Worm (Caenorhabditis elegans) whole organism, L1 larva: ENCODE measurements around the gene ZK856.6.

Source experiments
- C04F5.9 ChIP-seq: sonication (generic microtip); optimal IDR thresholded peaks from 2 replicates; lab custom pipeline; 2016; ENCODE audit warnings: missing genetic modification characterization, missing compliant biosample characterization
- C34B4.2 ChIP-seq: sonication (generic microtip); optimal IDR thresholded peaks from 2 replicates; lab custom pipeline; 2017; ENCODE audit warnings: mild to moderate bottlenecking, missing genetic modification characterization, missing compliant biosample characterization
- Y116A8C.19 ChIP-seq: sonication (generic microtip); optimal IDR thresholded peaks from 2 replicates; lab custom pipeline; 2016; ENCODE audit warnings: missing compliant biosample characterization, missing genetic modification characterization, borderline replicate concordance
- aha-1 ChIP-seq: fragments of 150-350 bp; optimal IDR thresholded peaks from 2 replicates; lab custom pipeline; 2014; ENCODE audit warnings: missing biosample characterization, missing genetic modification characterization
- alr-1 ChIP-seq: fragments of 200-800 bp; sonication (Bioruptor generic); optimal IDR thresholded peaks from 2 replicates; lab custom pipeline; 2018; ENCODE audit warnings: borderline replicate concordance, mild to moderate bottlenecking, missing genetic modification characterization, missing compliant biosample characterization
- aly-2 ChIP-seq: fragments of 150-350 bp; optimal IDR thresholded peaks from 2 replicates; lab custom pipeline; 2014; ENCODE audit warnings: missing biosample characterization, missing genetic modification characterization
- ceh-63 ChIP-seq: fragments of 200-800 bp; sonication (Bioruptor generic); optimal IDR thresholded peaks from 2 replicates; lab custom pipeline; 2018; ENCODE audit warnings: mild to moderate bottlenecking, missing genetic modification characterization, missing compliant biosample characterization
- ceh-88 ChIP-seq: fragments of 200-800 bp; sonication (Bioruptor generic); IDR thresholded peaks from 2 replicates; pipeline ENCODE4 v1.3.6; 2022; ENCODE audit warnings: missing genetic modification characterization, missing compliant biosample characterization
- ceh-90 ChIP-seq: sonication (generic microtip); optimal IDR thresholded peaks from 2 replicates; lab custom pipeline; 2016; ENCODE audit warnings: missing genetic modification characterization, missing compliant biosample characterization
- ces-1 ChIP-seq: fragments of 150-350 bp; optimal IDR thresholded peaks from 2 replicates; lab custom pipeline; 2014; ENCODE audit warnings: missing biosample characterization, missing genetic modification reagents, missing genetic modification characterization
- efl-3 ChIP-seq: fragments of 200-800 bp; sonication (Bioruptor generic); optimal IDR thresholded peaks from 2 replicates; lab custom pipeline; 2018; ENCODE audit warnings: mild to moderate bottlenecking, missing genetic modification characterization, missing compliant biosample characterization
- elt-2 ChIP-seq: sonication (generic microtip); optimal IDR thresholded peaks from 2 replicates; lab custom pipeline; 2016; ENCODE audit warnings: missing genetic modification characterization, mild to moderate bottlenecking, inconsistent platforms, missing compliant biosample characterization, missing genetic modification reagents
- fkh-10 ChIP-seq: sonication (generic microtip); optimal IDR thresholded peaks from 2 replicates; lab custom pipeline; 2017; ENCODE audit warnings: missing biosample characterization, missing genetic modification reagents, missing genetic modification characterization
- fkh-4 ChIP-seq: sonication (generic microtip); optimal IDR thresholded peaks from 2 replicates; lab custom pipeline; 2016; ENCODE audit warnings: missing compliant biosample characterization, missing genetic modification characterization, borderline replicate concordance
- fkh-8 ChIP-seq: sonication (generic microtip); optimal IDR thresholded peaks from 2 replicates; lab custom pipeline; 2016; ENCODE audit warnings: mild to moderate bottlenecking, missing genetic modification characterization, missing compliant biosample characterization
- fos-1 ChIP-seq: fragments of 150-350 bp; optimal IDR thresholded peaks from 2 replicates; lab custom pipeline; 2014; ENCODE audit warnings: missing biosample characterization, missing genetic modification characterization
- hlh-4 ChIP-seq: sonication (generic microtip); optimal IDR thresholded peaks from 2 replicates; lab custom pipeline; 2016; ENCODE audit warnings: mild to moderate bottlenecking, missing genetic modification characterization, missing compliant biosample characterization
- hpl-2 ChIP-seq: fragments of 150-350 bp; optimal IDR thresholded peaks from 2 replicates; lab custom pipeline; 2014; ENCODE audit warnings: missing biosample characterization, missing genetic modification reagents, missing genetic modification characterization
- irx-1 ChIP-seq: sonication (generic microtip); optimal IDR thresholded peaks from 2 replicates; lab custom pipeline; 2016; ENCODE audit warnings: missing genetic modification characterization, missing compliant biosample characterization
- isw-1 ChIP-seq: fragments of 200-800 bp; sonication (Bioruptor generic); IDR thresholded peaks from 2 replicates; pipeline ENCODE4 v1.3.6; 2022; ENCODE audit warnings: missing genetic modification characterization, missing compliant biosample characterization
- jun-1 ChIP-seq: fragments of 150-350 bp; optimal IDR thresholded peaks from 2 replicates; lab custom pipeline; 2014; ENCODE audit warnings: missing biosample characterization, missing genetic modification reagents, missing genetic modification characterization
- lin-13 ChIP-seq: fragments of 150-350 bp; optimal IDR thresholded peaks from 2 replicates; lab custom pipeline; 2014; ENCODE audit warnings: missing biosample characterization, missing genetic modification reagents, missing genetic modification characterization
- lin-14 ChIP-seq: fragments of 200-800 bp; sonication (Bioruptor generic); optimal IDR thresholded peaks from 2 replicates; lab custom pipeline; 2018; ENCODE audit warnings: mild to moderate bottlenecking, missing genetic modification characterization, moderate library complexity, missing compliant biosample characterization
- lin-15B ChIP-seq: fragments of 150-350 bp; sonication (generic microtip); optimal IDR thresholded peaks from 3 replicates; lab custom pipeline; 2014; ENCODE audit warnings: missing biosample characterization, missing genetic modification characterization
- lin-35 ChIP-seq, 2 experiments: fragments of 150-350 bp; optimal IDR thresholded peaks; 2 replicates each; lab custom pipeline; 2014; ENCODE audit warnings: missing biosample characterization in 2 of 2, missing genetic modification characterization in 2 of 2, missing genetic modification reagents in 2 of 2
- lin-39 ChIP-seq: fragments of 150-350 bp; optimal IDR thresholded peaks from 2 replicates; lab custom pipeline; 2014; ENCODE audit warnings: missing biosample characterization, missing genetic modification reagents, missing genetic modification characterization
- lir-3 ChIP-seq: sonication (generic microtip); optimal IDR thresholded peaks from 2 replicates; lab custom pipeline; 2016; ENCODE audit warnings: mild to moderate bottlenecking, missing genetic modification characterization, moderate library complexity, missing compliant biosample characterization; ENCODE audit not compliant: poor library complexity
- lsy-2 ChIP-seq, 2 experiments: fragments of 150-350 bp; optimal IDR thresholded peaks; 2 replicates each; lab custom pipeline; 2014; ENCODE audit warnings: missing biosample characterization in 2 of 2, missing genetic modification characterization in 2 of 2
- mab-9 ChIP-seq: fragments of 200-800 bp; sonication (Bioruptor generic); IDR thresholded peaks from 2 replicates; pipeline ENCODE4 v1.3.6; 2022; ENCODE audit warnings: missing genetic modification reagents, missing genetic modification characterization, missing compliant biosample characterization
- mef-2 ChIP-seq: fragments of 150-350 bp; optimal IDR thresholded peaks from 2 replicates; lab custom pipeline; 2014; ENCODE audit warnings: missing biosample characterization, missing genetic modification characterization
- mep-1 ChIP-seq: fragments of 150-350 bp; optimal IDR thresholded peaks from 2 replicates; lab custom pipeline; 2014; ENCODE audit warnings: missing biosample characterization, missing genetic modification characterization
- nhr-20 ChIP-seq: sonication (generic microtip); optimal IDR thresholded peaks from 2 replicates; lab custom pipeline; 2016; ENCODE audit warnings: mild to moderate bottlenecking, missing genetic modification characterization, missing compliant biosample characterization
- nhr-237 ChIP-seq: fragments of 150-350 bp; optimal IDR thresholded peaks from 2 replicates; lab custom pipeline; 2014; ENCODE audit warnings: missing biosample characterization, missing genetic modification characterization
- nhr-28 ChIP-seq: fragments of 150-350 bp; optimal IDR thresholded peaks from 2 replicates; lab custom pipeline; 2014; ENCODE audit warnings: missing biosample characterization, missing genetic modification characterization
- nhr-71 ChIP-seq: sonication (generic microtip); optimal IDR thresholded peaks from 2 replicates; lab custom pipeline; 2016; ENCODE audit warnings: mild to moderate bottlenecking, missing genetic modification characterization, moderate library complexity, missing compliant biosample characterization
- nhr-77 ChIP-seq: fragments of 150-350 bp; optimal IDR thresholded peaks from 2 replicates; lab custom pipeline; 2014; ENCODE audit warnings: missing biosample characterization, missing genetic modification characterization
- nhr-85 ChIP-seq: sonication (generic microtip); peaks from one replicate; lab custom pipeline; 2016; ENCODE audit warnings: missing genetic modification characterization, inconsistent platforms, missing compliant biosample characterization
- nhr-90 ChIP-seq: sonication (generic microtip); optimal IDR thresholded peaks from 2 replicates; lab custom pipeline; 2016; ENCODE audit warnings: mild to moderate bottlenecking, missing genetic modification characterization, missing compliant biosample characterization; ENCODE audit not compliant: poor library complexity
- pag-3 ChIP-seq: sonication (generic microtip); optimal IDR thresholded peaks from 2 replicates; lab custom pipeline; 2017; ENCODE audit warnings: missing genetic modification characterization, mild to moderate bottlenecking, missing compliant biosample characterization, antibody characterized with exemption, borderline replicate concordance; ENCODE audit not compliant: insufficient read depth
- pax-3 ChIP-seq: fragments of 200-800 bp; sonication (Bioruptor generic); optimal IDR thresholded peaks from 2 replicates; lab custom pipeline; 2018; ENCODE audit warnings: mild to moderate bottlenecking, missing genetic modification characterization, moderate library complexity, missing compliant biosample characterization
- pqm-1 ChIP-seq: sonication (generic microtip); optimal IDR thresholded peaks from 3 replicates; lab custom pipeline; 2017; ENCODE audit warnings: missing biosample characterization, missing genetic modification characterization
- rnt-1 ChIP-seq: sonication (generic microtip); optimal IDR thresholded peaks from 2 replicates; lab custom pipeline; 2016; ENCODE audit warnings: mild to moderate bottlenecking, missing genetic modification characterization, moderate library complexity, missing compliant biosample characterization
- skn-1 ChIP-seq: fragments of 150-350 bp; optimal IDR thresholded peaks from 2 replicates; lab custom pipeline; 2014; ENCODE audit warnings: missing biosample characterization, missing genetic modification characterization
- snpc-4 ChIP-seq: fragments of 150-350 bp; optimal IDR thresholded peaks from 2 replicates; lab custom pipeline; 2014; ENCODE audit warnings: missing biosample characterization, missing genetic modification characterization
- snu-23 ChIP-seq: sonication (generic microtip); optimal IDR thresholded peaks from 2 replicates; lab custom pipeline; 2016; ENCODE audit warnings: missing genetic modification characterization, missing compliant biosample characterization
- sox-4 ChIP-seq: sonication (generic microtip); optimal IDR thresholded peaks from 2 replicates; lab custom pipeline; 2016; ENCODE audit warnings: missing genetic modification characterization, missing compliant biosample characterization
- sup-37 ChIP-seq: fragments of 200-800 bp; sonication (Bioruptor generic); optimal IDR thresholded peaks from 2 replicates; lab custom pipeline; 2018; ENCODE audit warnings: mild to moderate bottlenecking, missing genetic modification characterization, missing compliant biosample characterization
- tlp-1 ChIP-seq: fragments of 150-350 bp; optimal IDR thresholded peaks from 2 replicates; lab custom pipeline; 2014; ENCODE audit warnings: missing biosample characterization, missing genetic modification characterization
- unc-130 ChIP-seq: fragments of 150-350 bp; optimal IDR thresholded peaks from 2 replicates; lab custom pipeline; 2017; ENCODE audit warnings: missing biosample characterization, missing genetic modification characterization, inconsistent platforms
- unc-86 ChIP-seq: sonication (generic microtip); optimal IDR thresholded peaks from 2 replicates; lab custom pipeline; 2016; ENCODE audit warnings: missing genetic modification characterization, missing compliant biosample characterization
- vab-15 ChIP-seq: sonication (generic microtip); optimal IDR thresholded peaks from 2 replicates; lab custom pipeline; 2017; ENCODE audit warnings: missing genotype, mild to moderate bottlenecking, missing genetic modification characterization, missing compliant biosample characterization
- xbp-1 ChIP-seq: sonication (generic microtip); optimal IDR thresholded peaks from 2 replicates; lab custom pipeline; 2016; ENCODE audit warnings: missing genetic modification characterization, missing compliant biosample characterization
- ztf-4 ChIP-seq: fragments of 150-350 bp; optimal IDR thresholded peaks from 2 replicates; lab custom pipeline; 2014; ENCODE audit warnings: missing biosample characterization, missing genetic modification characterization

Gene ZK856.6

DNA sequence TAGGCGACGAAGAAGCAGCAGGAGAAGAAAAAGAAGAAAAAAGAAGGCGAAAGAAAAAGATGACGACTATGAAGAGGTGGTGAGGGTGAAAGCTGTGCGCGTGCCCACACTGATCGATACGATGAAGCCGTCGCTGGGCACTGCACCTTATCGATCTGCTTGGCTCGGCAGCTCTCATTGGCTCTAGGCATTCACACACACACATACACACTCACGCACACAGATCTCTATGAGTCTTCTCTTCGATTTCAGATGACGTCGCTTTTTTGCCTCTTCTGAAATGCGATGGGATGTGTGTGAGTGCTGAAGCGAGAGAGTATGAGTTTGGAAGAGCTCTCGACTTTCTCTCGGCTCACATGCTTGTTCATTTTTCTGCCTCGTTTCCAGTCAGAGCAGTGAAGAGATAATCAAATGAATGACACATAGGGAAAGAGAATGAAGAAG is 23.8 kb upstream of the ZK856.6 start (continued):
- no peak for TF ChIP-seq efl-3 (GFP tag; lab: Kevin White, UChicago)
- peak; percentile 55 for TF ChIP-seq mep-1
- TF ChIP-seq fos-1 (tag; lab: Kevin White, UChicago): peak; percentile 74
- peak; percentile 41 for TF ChIP-seq jun-1 (tag; lab: Kevin White, UChicago)
- TF ChIP-seq alr-1: no peak
- no peak for TF ChIP-seq nhr-85 (tag; lab: Kevin White, UChicago)
- no peak for TF ChIP-seq rnt-1 (tag; lab: Kevin White, UChicago)
- peak; percentile 55 for TF ChIP-seq irx-1 (tag; lab: Kevin White, UChicago)
- peak; percentile 71 for TF ChIP-seq lin-13
- TF ChIP-seq xbp-1 (tag; lab: Kevin White, UChicago): peak; percentile 66
- TF ChIP-seq unc-130: no peak
- peak; percentile 90 for TF ChIP-seq nhr-71 (tag; lab: Kevin White, UChicago)
- peak; percentile 20 for TF ChIP-seq nhr-20 (tag; lab: Kevin White, UChicago)
- peak; percentile 43 for TF ChIP-seq sox-4 (tag; lab: Kevin White, UChicago)
- no peak for TF ChIP-seq aha-1 (tag; lab: Kevin White, UChicago)
- peak; percentile 97 for TF ChIP-seq fkh-10 (GFP tag; lab: Kevin White, UChicago)
- TF ChIP-seq skn-1: no peak
- no peak for TF ChIP-seq fkh-4 (tag; lab: Kevin White, UChicago)
- no peak for TF ChIP-seq sup-37 (GFP tag; lab: Kevin White, UChicago)
- peak; percentile 5 for TF ChIP-seq lin-15B (tag; lab: Kevin White, UChicago)
- TF ChIP-seq fkh-8 (tag; lab: Kevin White, UChicago): peak; percentile 98
- no peak for TF ChIP-seq tlp-1 (tag; lab: Kevin White, UChicago)
- TF ChIP-seq lir-3 (tag; lab: Kevin White, UChicago): no peak
- TF ChIP-seq snu-23 (GFP tag; lab: Kevin White, UChicago): peak; percentile 71
- TF ChIP-seq ceh-63: no peak
- TF ChIP-seq nhr-77 (tag; lab: Kevin White, UChicago): no peak
- TF ChIP-seq mab-9: peak; percentile 9; the same call in 1 of the 2 replicates
- no peak for TF ChIP-seq lin-39 (tag; lab: Kevin White, UChicago)
- TF ChIP-seq hpl-2 (GFP tag; lab: Kevin White, UChicago): no peak
- TF ChIP-seq pax-3 (tag; lab: Kevin White, UChicago): peak; percentile 78
- peak; percentile 45 for TF ChIP-seq snpc-4
- TF ChIP-seq ceh-90: no peak
- TF ChIP-seq isw-1: peak; percentile 78
- TF ChIP-seq C34B4.2: no peak
- TF ChIP-seq pqm-1 (tag; lab: Kevin White, UChicago): no peak
- no peak for TF ChIP-seq hlh-4 (tag; lab: Kevin White, UChicago)
- no peak for TF ChIP-seq elt-2 (tag; lab: Kevin White, UChicago)
- TF ChIP-seq ces-1 (GFP tag; lab: Kevin White, UChicago): peak; percentile 70
- TF ChIP-seq nhr-28 (tag; lab: Kevin White, UChicago): no peak
- TF ChIP-seq nhr-90 (tag; lab: Kevin White, UChicago): no peak
- TF ChIP-seq lsy-2 (tag; optimal IDR thresholded peaks at IDR 0.05; lab: Kevin White, UChicago): peak; percentile 56 to 78
- TF ChIP-seq nhr-237 (tag; lab: Kevin White, UChicago): peak; percentile 24
- TF ChIP-seq ceh-88: peak; percentile 46; the same call in 1 of the 2 replicates
- no peak for TF ChIP-seq Y116A8C.19 (tag; lab: Kevin White, UChicago)
- TF ChIP-seq unc-86: peak; percentile 94
- TF ChIP-seq C04F5.9 (tag; lab: Kevin White, UChicago): no peak
- TF ChIP-seq pag-3 (tag; lab: Kevin White, UChicago): no peak
- peak; percentile 53 for TF ChIP-seq mef-2 (tag; lab: Kevin White, UChicago)
- peak; percentile 97 for TF ChIP-seq lin-14 (GFP tag; lab: Kevin White, UChicago)
- TF ChIP-seq vab-15 (tag; lab: Kevin White, UChicago): no peak
- TF ChIP-seq aly-2 (tag; lab: Kevin White, UChicago): no peak
- TF ChIP-seq ztf-4 (tag; lab: Kevin White, UChicago): peak; percentile 76
- TF ChIP-seq lin-35 (GFP tag; optimal IDR thresholded peaks at IDR 0.05; lab: Kevin White, UChicago): peak in 1 of 2 experiments; percentile 62
